Worm (Caenorhabditis elegans): ENCODE data around the gene rbm-28.

Gene rbm-28

DNA sequence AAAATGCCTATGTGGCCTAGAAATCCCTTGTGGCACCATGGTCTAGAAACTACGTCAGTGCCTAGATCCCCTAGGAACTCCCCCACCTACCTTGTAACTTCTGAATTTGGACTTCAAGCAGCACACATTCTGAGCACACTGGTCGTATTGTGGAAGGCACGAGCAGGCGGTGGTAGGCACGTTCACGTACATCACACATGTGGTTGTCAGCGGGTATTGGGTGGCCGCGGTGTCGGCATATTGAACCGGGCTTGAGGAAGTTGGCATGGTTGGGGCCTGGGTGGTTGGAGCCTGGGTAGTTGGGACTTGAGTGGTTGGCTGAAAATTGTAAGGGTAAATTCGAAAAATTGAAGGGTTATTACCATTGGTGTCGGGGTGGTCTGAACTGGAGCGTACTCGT, 50.7 kb downstream of the rbm-28 start:
- TF ChIP-seq sea-1 (GFP tag; conservative IDR thresholded peaks at IDR 0.05) (no peak), scrt-1 (GFP tag; IDR thresholded peaks at IDR 0.05) (no peak), pes-1 (GFP tag; IDR thresholded peaks at IDR 0.05) (no peak), tra-4 (tag; optimal IDR thresholded peaks at IDR 0.05) (no peak), tbx-37 (GFP tag; conservative IDR thresholded peaks at IDR 0.05) (no peak), ceh-36 (tag; optimal IDR thresholded peaks at IDR 0.05) (no peak), ceh-13 (GFP tag; optimal IDR thresholded peaks at IDR 0.05) (no peak), B0310.2 (tag; optimal IDR thresholded peaks at IDR 0.05) (no peak), hnd-1 (tag; optimal IDR thresholded peaks at IDR 0.05) (no peak)

DNA sequence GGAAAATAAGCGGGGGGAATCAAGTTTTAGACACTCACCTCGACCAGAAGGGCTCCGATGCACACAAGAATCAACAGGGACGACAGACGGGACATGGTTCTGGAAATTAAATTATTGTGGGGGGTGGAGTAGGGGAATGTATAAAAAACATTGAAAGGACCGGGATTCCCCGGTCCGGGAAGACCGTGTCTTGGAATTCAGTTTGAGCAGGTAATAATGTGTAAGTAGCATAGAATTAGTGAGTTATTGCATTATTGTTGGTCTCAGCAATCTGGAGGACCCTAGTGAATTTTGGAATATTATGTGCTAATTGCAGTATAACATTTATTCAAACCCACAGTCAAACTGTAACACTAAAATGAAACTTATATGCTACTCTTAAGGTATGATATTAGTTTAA, 53.2 kb downstream of the rbm-28 start, which contains the start of gene R03C1.1:
R03C1.1 (minus strand) TSS at position 101 of the 400 bp plus-strand sequence.
- no peak for TF ChIP-seq scrt-1 (GFP tag; IDR thresholded peaks at IDR 0.05)
- no peak for TF ChIP-seq aly-1 (tag; optimal IDR thresholded peaks at IDR 0.05)
- TF ChIP-seq sea-1 (GFP tag; conservative IDR thresholded peaks at IDR 0.05) = no peak
- no peak for TF ChIP-seq flt-1 (GFP tag; IDR thresholded peaks at IDR 0.05)
- no peak for TF ChIP-seq hmg-4 (GFP tag; optimal IDR thresholded peaks at IDR 0.05)
- TF ChIP-seq tbx-11 (GFP tag; IDR thresholded peaks at IDR 0.05) = no peak
- TF ChIP-seq ceh-13 (GFP tag; optimal IDR thresholded peaks at IDR 0.05) = no peak
- no peak for TF ChIP-seq ets-7 (tag; optimal IDR thresholded peaks at IDR 0.05)
- no peak for TF ChIP-seq tbx-37 (GFP tag; conservative IDR thresholded peaks at IDR 0.05)
- no peak for TF ChIP-seq ama-1 (optimal IDR thresholded peaks at IDR 0.05)
- TF ChIP-seq F13C5.2 (tag; optimal IDR thresholded peaks at IDR 0.05) = no peak
- no peak for TF ChIP-seq hnd-1 (tag; optimal IDR thresholded peaks at IDR 0.05)
- TF ChIP-seq pes-1 (GFP tag; IDR thresholded peaks at IDR 0.05) = no peak
- no peak for TF ChIP-seq ceh-36 (tag; optimal IDR thresholded peaks at IDR 0.05)

Data from whole organism, early embryonic.